Fruit fly (Drosophila melanogaster) whole organism, embryonic: Measurements from ENCODE around the gene dpr3.

Experiments
- BEAF-32 ChIP-seq: fragments of 200-800 bp; sonication (Bioruptor generic); optimal IDR thresholded peaks from 3 replicates; lab custom pipeline; 2017; ENCODE audit warnings: missing biosample characterization, missing genetic modification characterization, mild to moderate bottlenecking, moderate library complexity, missing genetic modification reagents
- CG14710 ChIP-seq: fragments of 200-800 bp; sonication (Bioruptor generic); optimal IDR thresholded peaks from 3 replicates; lab custom pipeline; 2019; ENCODE audit warnings: missing biosample characterization, mild to moderate bottlenecking, missing genetic modification characterization, moderate library complexity
- CG18764 ChIP-seq: fragments of 200-800 bp; sonication (Bioruptor generic); optimal IDR thresholded peaks from 3 replicates; lab custom pipeline; 2016; ENCODE audit warnings: missing biosample characterization, missing genetic modification characterization
- CG2116 ChIP-seq: fragments of 200-800 bp; sonication (Bioruptor generic); optimal IDR thresholded peaks from 3 replicates; lab custom pipeline; 2018; ENCODE audit warnings: missing biosample characterization, mild to moderate bottlenecking, missing genetic modification characterization
- CG31224 ChIP-seq: fragments of 200-800 bp; sonication (Bioruptor generic); IDR thresholded peaks from 2 replicates; pipeline ENCODE4 v1.3.6; 2022; ENCODE audit warnings: missing biosample characterization, missing genetic modification characterization
- CG8944 ChIP-seq: fragments of 200-800 bp; sonication (Bioruptor generic); optimal IDR thresholded peaks from 3 replicates; lab custom pipeline; 2016; ENCODE audit warnings: missing biosample characterization, missing genetic modification characterization
- D19B ChIP-seq: fragments of 200-800 bp; sonication (Bioruptor generic); optimal IDR thresholded peaks from 2 replicates; lab custom pipeline; 2017; ENCODE audit warnings: missing biosample characterization, mild to moderate bottlenecking, missing genetic modification characterization
- Dip2 ChIP-seq: fragments of 200-800 bp; sonication (Bioruptor generic); IDR thresholded peaks from 2 replicates; pipeline ENCODE4 v1.3.6; 2022; ENCODE audit warnings: missing biosample characterization, missing genetic modification characterization
- Dll ChIP-seq: fragments of 200-800 bp; sonication (Bioruptor generic); IDR thresholded peaks from 4 replicates; pipeline ENCODE4 v1.3.6; 2022; ENCODE audit warnings: missing biosample characterization, missing genetic modification characterization; ENCODE audit not compliant: partially characterized antibody
- Dref ChIP-seq: fragments of 200-800 bp; sonication (Bioruptor generic); IDR thresholded peaks from 2 replicates; pipeline ENCODE4 v1.3.6; 2022; ENCODE audit warnings: missing biosample characterization, missing genetic modification characterization
- E2f2 ChIP-seq: fragments of 200-800 bp; sonication (Bioruptor generic); IDR thresholded peaks from 2 replicates; pipeline ENCODE4 v1.3.6; 2022; ENCODE audit warnings: missing biosample characterization, missing genetic modification characterization
- Ets65A ChIP-seq: fragments of 200-800 bp; sonication (Bioruptor generic); peaks from one replicate; lab custom pipeline; 2016; ENCODE audit warnings: missing biosample characterization, missing genetic modification characterization
- Ets97D ChIP-seq: fragments of 200-800 bp; sonication (Bioruptor generic); optimal IDR thresholded peaks from 3 replicates; lab custom pipeline; 2016; ENCODE audit warnings: missing biosample characterization, missing genetic modification characterization
- HmgD ChIP-seq: fragments of 200-800 bp; sonication (Bioruptor generic); optimal IDR thresholded peaks from 3 replicates; lab custom pipeline; 2016; ENCODE audit warnings: missing biosample characterization, missing genetic modification characterization
- Myb ChIP-seq: fragments of 200-800 bp; sonication (Bioruptor generic); optimal IDR thresholded peaks from 2 replicates; lab custom pipeline; 2016; ENCODE audit warnings: missing biosample characterization, missing genetic modification characterization
- Oli ChIP-seq: fragments of 200-800 bp; sonication (Bioruptor generic); optimal IDR thresholded peaks from 2 replicates; lab custom pipeline; 2018; ENCODE audit warnings: missing biosample characterization, mild to moderate bottlenecking, missing genetic modification characterization, moderate library complexity
- Sin3A ChIP-seq: fragments of >200 bp; optimal IDR thresholded peaks from 2 replicates; lab custom pipeline; 2018
- al ChIP-seq: fragments of 200-800 bp; sonication (Bioruptor generic); IDR thresholded peaks from 2 replicates; pipeline ENCODE4 v1.3.6; 2022; ENCODE audit warnings: missing biosample characterization, missing genetic modification characterization
- amos ChIP-seq: fragments of 200-800 bp; sonication (Bioruptor generic); IDR thresholded peaks from 2 replicates; pipeline ENCODE4 v1.3.6; 2022; ENCODE audit warnings: missing biosample characterization, missing genetic modification characterization; ENCODE audit not compliant: partially characterized antibody
- chinmo ChIP-seq: fragments of 200-800 bp; sonication (Bioruptor generic); IDR thresholded peaks from 4 replicates; pipeline ENCODE4 v1.3.6; 2022; ENCODE audit warnings: missing biosample characterization, missing genetic modification characterization; ENCODE audit not compliant: partially characterized antibody
- crp ChIP-seq, 2 experiments: fragments of 200-800 bp; sonication (Bioruptor generic); optimal IDR thresholded peaks; 2 replicates in 1 of 2; 3 replicates in 1 of 2; lab custom pipeline; 2017; ENCODE audit warnings: missing biosample characterization in 2 of 2, missing genetic modification characterization in 2 of 2, mild to moderate bottlenecking in 1 of 2, moderate library complexity in 1 of 2
- dpn ChIP-seq, 2 experiments: fragments of 200-800 bp; sonication (Bioruptor generic); optimal IDR thresholded peaks; 3 replicates each; lab custom pipeline; 2016; ENCODE audit warnings: missing biosample characterization in 2 of 2, missing genetic modification characterization in 2 of 2
- h ChIP-seq: fragments of >200 bp; optimal IDR thresholded peaks from 2 replicates; lab custom pipeline; 2017
- hb ChIP-seq: fragments of 200-800 bp; sonication (Bioruptor generic); IDR thresholded peaks from 3 replicates; pipeline ENCODE4 v1.3.6; 2022; ENCODE audit warnings: missing biosample characterization, missing genetic modification characterization; ENCODE audit not compliant: partially characterized antibody
- insv ChIP-seq, 2 experiments: fragments of 200-800 bp; sonication (Bioruptor generic); optimal IDR thresholded peaks; 3 replicates each; lab custom pipeline; 2016 to 2018; ENCODE audit warnings: missing biosample characterization in 2 of 2, missing genetic modification characterization in 2 of 2
- prd ChIP-seq, 3 experiments: fragments of >200 bp in 2 of 3; fragments of 200-800 bp in 1 of 3; sonication (Bioruptor generic) in 1 of 3; optimal IDR thresholded peaks in 2 of 3; IDR thresholded peaks in 1 of 3; 2 replicates in 2 of 3; 3 replicates in 1 of 3; pipeline versions ENCODE4 v1.3.6 to Lab custom; 2017 to 2022; ENCODE audit warnings: missing biosample characterization in 1 of 3, missing genetic modification characterization in 1 of 3
- pzg ChIP-seq: fragments of 200-800 bp; sonication (Bioruptor generic); optimal IDR thresholded peaks from 3 replicates; lab custom pipeline; 2018; ENCODE audit warnings: missing biosample characterization, mild to moderate bottlenecking, missing genetic modification characterization, moderate library complexity
- sens ChIP-seq: fragments of 200-800 bp; sonication (Bioruptor generic); peaks from one replicate; lab custom pipeline; 2016; ENCODE audit warnings: missing biosample characterization, missing genetic modification characterization
- slbo ChIP-seq: fragments of 200-800 bp; sonication (Bioruptor generic); IDR thresholded peaks from 2 replicates; pipeline ENCODE4 v1.3.6; 2022; ENCODE audit warnings: missing biosample characterization, missing genetic modification characterization
- stwl ChIP-seq: fragments of 200-800 bp; sonication (Bioruptor generic); optimal IDR thresholded peaks from 3 replicates; lab custom pipeline; 2018; ENCODE audit warnings: missing biosample characterization, mild to moderate bottlenecking, missing genetic modification characterization, moderate library complexity
- trem ChIP-seq: fragments of 200-800 bp; optimal IDR thresholded peaks from 3 replicates; lab custom pipeline; 2019; ENCODE audit warnings: missing biosample characterization, mild to moderate bottlenecking, missing genetic modification characterization, moderate library complexity

dpr3 gene

dm6 chr2L:2072970-2073369, 36.7 kb downstream of the dpr3 start:
- TF ChIP-seq HmgD (GFP tag; lab: Kevin White, UChicago) (no peak), prd (optimal IDR thresholded peaks at IDR 0.05; lab: Kevin White, UChicago) (no peak), prd (GFP tag; IDR thresholded peaks at IDR 0.05; lab: Robert Waterston, UW) (peak; percentile 28; the same call in 1 of the 3 replicates), slbo (GFP tag; lab: Robert Waterston, UW) (0 out of 2 replicates have a peak, but pooled peaks have one; percentile 11)

DNA sequence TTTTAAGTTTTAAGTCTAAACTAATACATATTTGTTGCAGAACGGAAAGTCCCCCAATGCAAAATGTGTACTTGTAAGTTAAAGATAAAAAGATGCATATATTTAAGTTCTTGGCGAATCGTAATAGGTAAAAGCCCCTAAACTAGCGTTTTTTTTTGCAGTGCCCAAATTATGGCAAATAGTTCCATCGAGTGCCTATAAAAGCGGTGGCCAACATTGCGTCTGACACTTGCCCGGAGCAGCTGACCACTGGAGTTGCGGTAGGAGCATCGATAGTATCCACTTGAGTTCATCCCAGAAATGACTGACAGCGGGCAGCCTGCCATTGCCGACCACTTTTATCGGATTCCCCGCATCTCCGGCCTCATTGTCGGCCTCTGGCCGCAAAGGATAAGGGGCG, 55.4 kb downstream of the dpr3 start, which contains the start of gene Or22c:
Gene Or22c, plus strand, starts transcription at position 301 of the 400 bp plus-strand sequence.
- TF ChIP-seq CG31224 (GFP tag; lab: Robert Waterston, UW) (no peak), chinmo (GFP tag; lab: Robert Waterston, UW) (no peak), Dll (no peak)

DNA sequence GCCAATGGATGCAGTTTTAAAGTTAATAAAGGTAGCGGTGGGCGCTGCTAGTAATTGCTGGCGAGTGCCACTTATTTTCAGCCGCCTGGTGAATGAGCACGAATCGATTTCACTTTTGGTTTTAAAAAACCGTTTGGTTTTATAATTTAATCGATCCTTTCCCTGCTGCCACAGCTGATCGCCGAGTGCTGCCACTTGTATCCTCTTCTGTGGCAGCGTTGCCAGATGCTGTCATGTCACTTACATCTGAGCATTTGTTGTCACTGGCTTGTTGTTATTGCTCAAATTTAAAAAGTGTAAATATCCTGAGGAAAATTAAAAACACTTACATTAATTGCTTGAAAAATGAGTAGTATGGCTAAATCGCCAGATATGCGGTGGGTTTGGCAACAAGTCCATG, 64.4 kb downstream of the dpr3 start, which contains the start of gene Kebab:
Gene Kebab, plus strand, starts transcription at position 230 of the 400 bp plus-strand sequence.
- peak; percentile 7; the same call in 1 of the 2 replicates for TF ChIP-seq amos (GFP tag; lab: Robert Waterston, UW)
- 0 out of 4 replicates have a peak, but pooled peaks have one; percentile 15 for TF ChIP-seq Dll
- no peak for TF ChIP-seq dpn (GFP tag; optimal IDR thresholded peaks at IDR 0.05; lab: Kevin White, UChicago)
- peak; percentile 4 for TF ChIP-seq Ets97D
- no peak for TF ChIP-seq Oli (tag; lab: Kevin White, UChicago)
- peak; percentile 82 for TF ChIP-seq stwl (tag; lab: Kevin White, UChicago)
- TF ChIP-seq BEAF-32 = peak; percentile 30
- no peak for TF ChIP-seq insv (GFP tag; optimal IDR thresholded peaks at IDR 0.05; lab: Kevin White, UChicago)
- TF ChIP-seq crp (GFP tag; optimal IDR thresholded peaks at IDR 0.05; lab: Kevin White, UChicago) = peak in 1 of 2 experiments; percentile 77
- peak; percentile 37 for TF ChIP-seq Dref
- no peak for TF ChIP-seq hb (GFP tag; lab: Robert Waterston, UW)
- peak; percentile 17 for TF ChIP-seq pzg
- TF ChIP-seq CG8944 = no peak
- no peak for TF ChIP-seq al (GFP tag; lab: Robert Waterston, UW)
- peak; percentile 67 for TF ChIP-seq Myb (GFP tag; lab: Kevin White, UChicago)
- peak; percentile 22 for TF ChIP-seq Sin3A (lab: Kevin White, UChicago)
- TF ChIP-seq CG14710 (tag; lab: Kevin White, UChicago) = peak; percentile 36
- TF ChIP-seq CG2116 (GFP tag; lab: Kevin White, UChicago) = peak; percentile 64
- TF ChIP-seq trem (tag; lab: Kevin White, UChicago) = peak; percentile 62
- TF ChIP-seq E2f2 = peak; percentile 25; the same call in 1 of the 2 replicates

dm6 chr2L:2044826-2045225, 64.9 kb downstream of the dpr3 start:
- TF ChIP-seq hb (GFP tag; lab: Robert Waterston, UW) = peak; percentile 56; the same call in 1 of the 3 replicates
- no peak for TF ChIP-seq h (lab: Kevin White, UChicago)
- peak; percentile 24 for TF ChIP-seq sens (GFP tag; lab: Kevin White, UChicago)
- peak; percentile 68 for TF ChIP-seq Ets65A (GFP tag; lab: Kevin White, UChicago)

dm6 chr2L:2042072-2042471, 67.6 kb downstream of the dpr3 start:
- no peak for TF ChIP-seq D19B (GFP tag; lab: Kevin White, UChicago)
- no peak for TF ChIP-seq Dip2 (GFP tag; lab: Robert Waterston, UW)
- no peak for TF ChIP-seq CG18764 (GFP tag; lab: Kevin White, UChicago)
- peak; percentile 45 for TF ChIP-seq Ets65A (GFP tag; lab: Kevin White, UChicago)
- TF ChIP-seq, all 482 proteins: peak for 1
